Fruit fly (Drosophila melanogaster) whole organism, wandering third instar larva: ENCODE data around the gene Rad1.

Experiments used
- Abd-B ChIP-seq: fragments of >200 bp; optimal IDR thresholded peaks from 2 replicates; lab custom pipeline; 2017; ENCODE audit warnings: missing biosample characterization, missing genetic modification characterization
- CG32264 ChIP-seq: fragments of 200-800 bp; sonication (Bioruptor generic); optimal IDR thresholded peaks from 2 replicates; lab custom pipeline; 2016; ENCODE audit warnings: missing biosample characterization, missing genetic modification characterization
- CG9705 ChIP-seq: fragments of 200-800 bp; sonication (Bioruptor generic); optimal IDR thresholded peaks from 2 replicates; lab custom pipeline; 2018; ENCODE audit warnings: missing biosample characterization, mild to moderate bottlenecking, missing genetic modification characterization
- CrebA ChIP-seq: fragments of 200-800 bp; sonication (Bioruptor generic); optimal IDR thresholded peaks from 2 replicates; lab custom pipeline; 2016; ENCODE audit warnings: missing biosample characterization, mild to moderate bottlenecking, missing genetic modification characterization, borderline replicate concordance
- Dfd ChIP-seq: fragments of >200 bp; optimal IDR thresholded peaks from 2 replicates; lab custom pipeline; 2017; ENCODE audit warnings: missing biosample characterization, missing genetic modification characterization
- Dif ChIP-seq: fragments of 200-275, 200-300 bp; sonication (Bioruptor generic); optimal IDR thresholded peaks from 2 replicates; lab custom pipeline; 2018; ENCODE audit warnings: missing biosample characterization, missing genetic modification characterization; ENCODE audit not compliant: partially characterized antibody
- GATAd ChIP-seq: sonication (Bioruptor generic); optimal IDR thresholded peaks from 2 replicates; lab custom pipeline; 2016; ENCODE audit warnings: missing biosample characterization, missing genetic modification characterization
- HLH106 ChIP-seq: fragments of 200-800 bp; optimal IDR thresholded peaks from 3 replicates; lab custom pipeline; 2019; ENCODE audit warnings: missing biosample characterization, mild to moderate bottlenecking, missing genetic modification characterization, moderate library complexity
- Hnf4 ChIP-seq: fragments of 200-800 bp; sonication (Bioruptor generic); optimal IDR thresholded peaks from 2 replicates; lab custom pipeline; 2016; ENCODE audit warnings: missing biosample characterization, mild to moderate bottlenecking, missing genetic modification characterization
- Jra ChIP-seq: sonication (Bioruptor generic); optimal IDR thresholded peaks from 2 replicates; lab custom pipeline; 2016; ENCODE audit warnings: missing biosample characterization, missing genetic modification characterization
- Mio ChIP-seq: sonication (Bioruptor generic); optimal IDR thresholded peaks from 2 replicates; lab custom pipeline; 2016; ENCODE audit warnings: missing biosample characterization, missing genetic modification characterization
- Myc ChIP-seq: fragments of >200 bp; optimal IDR thresholded peaks from 2 replicates; lab custom pipeline; 2017
- OdsH ChIP-seq: fragments of 200-800 bp; sonication (Bioruptor generic); optimal IDR thresholded peaks from 2 replicates; lab custom pipeline; 2016; ENCODE audit warnings: missing biosample characterization, mild to moderate bottlenecking, missing genetic modification characterization
- Rel ChIP-seq, 2 experiments: fragments of 200-800 bp; sonication (Bioruptor generic) in 1 of 2; optimal IDR thresholded peaks; 2 replicates in 1 of 2; 3 replicates in 1 of 2; lab custom pipeline; 2016 to 2019; ENCODE audit warnings: mild to moderate bottlenecking in 2 of 2, missing biosample characterization in 2 of 2, missing genetic modification characterization in 2 of 2, moderate library complexity in 1 of 2
- Sp1 ChIP-seq: fragments of 200-800 bp; sonication (Bioruptor generic); optimal IDR thresholded peaks from 3 replicates; lab custom pipeline; 2019; ENCODE audit warnings: missing biosample characterization, mild to moderate bottlenecking, missing genetic modification characterization, moderate library complexity
- Vsx2 ChIP-seq: fragments of 200-300, 225-300 bp; sonication (Bioruptor generic); optimal IDR thresholded peaks from 2 replicates; lab custom pipeline; 2018; ENCODE audit warnings: missing biosample characterization, missing genetic modification characterization; ENCODE audit not compliant: partially characterized antibody
- br ChIP-seq: fragments of 200-800 bp; sonication (Bioruptor generic); optimal IDR thresholded peaks from 2 replicates; lab custom pipeline; 2016; ENCODE audit warnings: missing biosample characterization, missing genetic modification characterization
- brk ChIP-seq: fragments of 200-800 bp; sonication (Bioruptor generic); optimal IDR thresholded peaks from 2 replicates; lab custom pipeline; 2016; ENCODE audit warnings: missing biosample characterization, mild to moderate bottlenecking, missing genetic modification characterization
- dmrt93B ChIP-seq: fragments of 200-800 bp; sonication (Bioruptor generic); optimal IDR thresholded peaks from 2 replicates; lab custom pipeline; 2018; ENCODE audit warnings: missing biosample characterization, mild to moderate bottlenecking, missing genetic modification characterization
- dsf ChIP-seq: sonication (Bioruptor generic); optimal IDR thresholded peaks from 2 replicates; lab custom pipeline; 2016; ENCODE audit warnings: missing biosample characterization, missing genetic modification characterization, borderline replicate concordance
- ey ChIP-seq: fragments of 200-800 bp; sonication (Bioruptor generic); optimal IDR thresholded peaks from 2 replicates; lab custom pipeline; 2016; ENCODE audit warnings: missing biosample characterization, missing genetic modification characterization
- foxo ChIP-seq, 2 experiments: fragments of 200-800 bp; sonication (Bioruptor generic); optimal IDR thresholded peaks; 2 replicates in 1 of 2; 3 replicates in 1 of 2; lab custom pipeline; 2016 to 2017; ENCODE audit warnings: missing biosample characterization in 2 of 2, missing genetic modification characterization in 2 of 2
- fru ChIP-seq: fragments of 200-800 bp; sonication (Bioruptor generic); optimal IDR thresholded peaks from 3 replicates; lab custom pipeline; 2016; ENCODE audit warnings: missing biosample characterization, mild to moderate bottlenecking, missing genetic modification characterization
- h ChIP-seq: fragments of 200-800 bp; sonication (Bioruptor generic); optimal IDR thresholded peaks from 3 replicates; lab custom pipeline; 2016; ENCODE audit warnings: missing biosample characterization, mild to moderate bottlenecking, missing genetic modification characterization
- pan ChIP-seq: fragments of >200 bp; optimal IDR thresholded peaks from 2 replicates; lab custom pipeline; 2017
- psq ChIP-seq: fragments of 200-800 bp; sonication (Bioruptor generic); optimal IDR thresholded peaks from 3 replicates; lab custom pipeline; 2017; ENCODE audit warnings: missing biosample characterization, mild to moderate bottlenecking, missing genetic modification characterization, moderate library complexity
- sage ChIP-seq: fragments of 200-800 bp; sonication (Bioruptor generic); optimal IDR thresholded peaks from 2 replicates; lab custom pipeline; 2016; ENCODE audit warnings: missing biosample characterization, mild to moderate bottlenecking, missing genetic modification characterization
- sv ChIP-seq: fragments of 200-800 bp; sonication (Bioruptor generic); optimal IDR thresholded peaks from 3 replicates; lab custom pipeline; 2016; ENCODE audit warnings: missing biosample characterization, missing genetic modification characterization
- tai ChIP-seq: sonication (Bioruptor generic); optimal IDR thresholded peaks from 2 replicates; lab custom pipeline; 2016; ENCODE audit warnings: missing biosample characterization, missing genetic modification characterization
- usp ChIP-seq: fragments of >200 bp; optimal IDR thresholded peaks from 2 replicates; lab custom pipeline; 2017; ENCODE audit warnings: missing biosample characterization, missing genetic modification characterization
- woc ChIP-seq: sonication (Bioruptor generic); optimal IDR thresholded peaks from 2 replicates; lab custom pipeline; 2016; ENCODE audit warnings: missing biosample characterization, mild to moderate bottlenecking, missing genetic modification characterization

Gene Rad1

dm6 chr2L:2574717-2575273, at the start of gene Rad1, which contains the start of gene Sws1:
Gene Rad1, minus strand, starts transcription at chr2L:2575052.
Gene Sws1, minus strand, starts transcription at chr2L:2575052.
- TF ChIP-seq Rel (GFP tag; optimal IDR thresholded peaks at IDR 0.05; lab: Kevin White, UChicago) (no peak), Rel (tag; optimal IDR thresholded peaks at IDR 0.05; lab: Kevin White, UChicago) (peak; percentile 16), CG9705 (GFP tag; lab: Kevin White, UChicago) (no peak)

dm6 chr2L:2623947-2624346, 49.1 kb upstream of the Rad1 start:
- TF ChIP-seq Dfd (GFP tag; lab: Kevin White, UChicago) (peak; percentile 99), Mio (GFP tag; lab: Kevin White, UChicago) (no peak)

dm6 chr2L:2619887-2620286, 45.0 kb upstream of the Rad1 start, which contains the start of gene CG43403:
Gene CG43403, plus strand, starts transcription at chr2L:2620187.
- TF ChIP-seq Dfd (GFP tag; lab: Kevin White, UChicago) = no peak
- no peak for TF ChIP-seq pan (lab: Kevin White, UChicago)
- no peak for TF ChIP-seq CG32264 (GFP tag; lab: Kevin White, UChicago)
- no peak for TF ChIP-seq fru (GFP tag; lab: Kevin White, UChicago)
- TF ChIP-seq tai (GFP tag; lab: Kevin White, UChicago) = no peak
- no peak for TF ChIP-seq dmrt93B (GFP tag; lab: Kevin White, UChicago)
- TF ChIP-seq br = no peak
- TF ChIP-seq brk = no peak
- TF ChIP-seq, all 38 proteins: peak for 0

- no peak for TF ChIP-seq foxo (GFP tag; optimal IDR thresholded peaks at IDR 0.05; lab: Kevin White, UChicago)
- TF ChIP-seq ey (GFP tag; lab: Kevin White, UChicago) = no peak
- no peak for TF ChIP-seq Sp1 (GFP tag; lab: Kevin White, UChicago)
- no peak for TF ChIP-seq OdsH
- no peak for TF ChIP-seq dmrt93B (GFP tag; lab: Kevin White, UChicago)
- TF ChIP-seq usp = no peak
- TF ChIP-seq, all 38 proteins: peak for 0
These were observed 34.8 kb upstream of the Rad1 start, which contains the start of gene CG15395 for dm6 chr2L:2609694-2610093. Gene CG15395, plus strand, starts transcription at chr2L:2609994.

- TF ChIP-seq Dif (GFP tag; lab: Kevin White, UChicago) = no peak
- no peak for TF ChIP-seq br
- no peak for TF ChIP-seq GATAd (GFP tag; lab: Kevin White, UChicago)
- TF ChIP-seq Jra = no peak
- no peak for TF ChIP-seq ey (GFP tag; lab: Kevin White, UChicago)
- TF ChIP-seq Abd-B (GFP tag; lab: Kevin White, UChicago) = no peak
- no peak for TF ChIP-seq Myc (lab: Kevin White, UChicago)
- TF ChIP-seq CG9705 (GFP tag; lab: Kevin White, UChicago) = no peak
- TF ChIP-seq dsf (GFP tag; lab: Kevin White, UChicago) = no peak
- no peak for TF ChIP-seq tai (GFP tag; lab: Kevin White, UChicago)
- no peak for TF ChIP-seq woc (GFP tag; lab: Kevin White, UChicago)
- no peak for TF ChIP-seq CrebA (GFP tag; lab: Kevin White, UChicago)
- TF ChIP-seq h (GFP tag; lab: Kevin White, UChicago) = no peak
- peak; percentile 8 for TF ChIP-seq fru (GFP tag; lab: Kevin White, UChicago)
- TF ChIP-seq foxo (GFP tag; optimal IDR thresholded peaks at IDR 0.05; lab: Kevin White, UChicago) = peak in 1 of 2 experiments; percentile 12
- TF ChIP-seq Hnf4 (GFP tag; lab: Kevin White, UChicago) = no peak
- TF ChIP-seq Vsx2 = no peak
These were observed 31.9 kb upstream of the Rad1 start for dm6 chr2L:2606725-2607124.

dm6 chr2L:2591569-2591968, 16.7 kb upstream of the Rad1 start, which contains the start of gene CG15394:
Gene CG15394, plus strand, starts transcription at chr2L:2591869.
- TF ChIP-seq sage (GFP tag; lab: Kevin White, UChicago) (no peak), HLH106 (tag; lab: Kevin White, UChicago) (no peak), h (GFP tag; lab: Kevin White, UChicago) (no peak), psq (GFP tag; lab: Kevin White, UChicago) (no peak), sv (no peak), Jra (no peak), Rel (GFP tag; optimal IDR thresholded peaks at IDR 0.05; lab: Kevin White, UChicago) (no peak), Rel (tag; optimal IDR thresholded peaks at IDR 0.05; lab: Kevin White, UChicago) (no peak), tai (GFP tag; lab: Kevin White, UChicago) (no peak), dsf (GFP tag; lab: Kevin White, UChicago) (no peak), br (no peak), brk (no peak), Dfd (GFP tag; lab: Kevin White, UChicago) (no peak), Abd-B (GFP tag; lab: Kevin White, UChicago) (no peak)
